Worm (Caenorhabditis elegans) whole organism, L4 larva: Measurements from ENCODE around the gene chil-18.

Experiments
- dpl-1 ChIP-seq: fragments of 150-350 bp; optimal IDR thresholded peaks from 2 replicates; lab custom pipeline; 2014; ENCODE audit warnings: missing biosample characterization, missing genetic modification reagents, missing genetic modification characterization
- fkh-10 ChIP-seq: fragments of 150-350 bp; optimal IDR thresholded peaks from 2 replicates; lab custom pipeline; 2014; ENCODE audit warnings: missing biosample characterization, missing genetic modification reagents, missing genetic modification characterization
- jun-1 ChIP-seq: fragments of 150-350 bp; optimal IDR thresholded peaks from 2 replicates; lab custom pipeline; 2014; ENCODE audit warnings: missing biosample characterization, missing genetic modification reagents, missing genetic modification characterization
- nhr-102 ChIP-seq: sonication (generic microtip); optimal IDR thresholded peaks from 2 replicates; lab custom pipeline; 2016; ENCODE audit warnings: mild to moderate bottlenecking, missing genetic modification characterization, moderate library complexity, missing compliant biosample characterization
- nhr-237 ChIP-seq: sonication (generic microtip); optimal IDR thresholded peaks from 2 replicates; lab custom pipeline; 2017; ENCODE audit warnings: missing biosample characterization, missing genetic modification characterization
- snpc-4 ChIP-seq: fragments of 150-350 bp; optimal IDR thresholded peaks from 2 replicates; lab custom pipeline; 2014; ENCODE audit warnings: missing biosample characterization, missing genetic modification characterization
- tra-1 ChIP-seq: fragments of 200-800 bp; sonication (Bioruptor generic); IDR thresholded peaks from 2 replicates; pipeline ENCODE4 v1.3.6; 2022; ENCODE audit warnings: missing genetic modification reagents, missing genetic modification characterization, missing compliant biosample characterization
- unc-62 ChIP-seq, 3 experiments: fragments of 150-350 bp in 1 of 3; sonication (generic microtip); optimal IDR thresholded peaks in 2 of 3; peaks in 1 of 3; 1 replicate in 1 of 3; 2 replicates in 2 of 3; lab custom pipeline; 2014 to 2017; ENCODE audit warnings: missing biosample characterization in 3 of 3, missing genetic modification characterization in 3 of 3, missing genetic modification reagents in 3 of 3, missing genotype in 1 of 3
- zag-1 ChIP-seq: fragments of 150-350 bp; optimal IDR thresholded peaks from 2 replicates; lab custom pipeline; 2014; ENCODE audit warnings: missing biosample characterization, missing genetic modification characterization

DNA sequence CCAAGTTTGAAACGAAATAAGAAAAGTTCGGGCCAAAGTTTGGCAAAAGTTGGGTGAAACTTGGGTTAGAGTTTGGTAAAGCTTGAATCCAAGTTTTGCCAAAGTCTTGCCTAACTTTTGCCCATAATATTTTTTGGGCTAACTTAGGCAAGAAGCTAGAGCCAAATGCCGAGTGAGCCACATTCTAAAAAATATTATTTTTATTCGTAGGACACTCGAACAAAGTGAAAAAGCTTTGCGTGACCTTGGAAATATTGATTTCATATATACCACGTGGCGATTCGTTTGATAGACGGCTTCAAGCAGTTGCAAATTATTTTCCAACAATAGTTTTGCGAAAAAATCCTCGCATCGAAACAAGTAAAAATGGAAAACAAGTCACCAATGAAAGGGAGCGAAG is 44.2 kb upstream of the chil-18 start, which contains the start of gene Y51B9A.5:
- no peak for TF ChIP-seq snpc-4 (tag; lab: Kevin White, UChicago)
- TF ChIP-seq tra-1 (GFP tag; lab: Robert Waterston, UW): no peak
- TF ChIP-seq jun-1 (tag; lab: Kevin White, UChicago): no peak
- no peak for TF ChIP-seq zag-1 (tag; lab: Kevin White, UChicago)
- TF ChIP-seq nhr-237 (tag; lab: Kevin White, UChicago): no peak
- no peak for TF ChIP-seq unc-62 (GFP tag; optimal IDR thresholded peaks at IDR 0.05 in 1 of 2; lab: Kevin White, UChicago)
- no peak for TF ChIP-seq unc-62 (tag; optimal IDR thresholded peaks at IDR 0.05; lab: Kevin White, UChicago)
- TF ChIP-seq dpl-1 (GFP tag; lab: Kevin White, UChicago): no peak
- no peak for TF ChIP-seq nhr-102
- no peak for TF ChIP-seq fkh-10 (GFP tag; lab: Kevin White, UChicago)
